Worm (Caenorhabditis elegans) whole organism, L1 larva: ENCODE results near the gene str-113.

ENCODE experiments used
- ama-1 ChIP-seq: fragments of 150-350 bp; optimal IDR thresholded peaks from 2 replicates; lab custom pipeline; 2014
- mab-9 ChIP-seq: fragments of 200-800 bp; sonication (Bioruptor generic); IDR thresholded peaks from 2 replicates; pipeline ENCODE4 v1.3.6; 2022; ENCODE audit warnings: missing genetic modification reagents, missing genetic modification characterization, missing compliant biosample characterization
- zag-1 ChIP-seq: fragments of 150-350 bp; optimal IDR thresholded peaks from 2 replicates; lab custom pipeline; 2014; ENCODE audit warnings: missing biosample characterization, missing genetic modification characterization

- TF ChIP-seq ama-1 (no peak), mab-9 (GFP tag; lab: Robert Waterston, UW) (no peak), zag-1 (tag; lab: Kevin White, UChicago) (no peak)
Measured at ce11 chrV:3639873-3640272, 26.9 kb downstream of the str-113 start.
